Fruit fly (Drosophila melanogaster): ENCODE data around the gene CG31883.

dm6 chr2L:9543871-9544270, 15.6 kb downstream of the CG31883 start, which contains the start of gene CG13113:
- TF ChIP-seq Hr96 (GFP tag; optimal IDR thresholded peaks at IDR 0.05) = no peak
- no peak for TF ChIP-seq CG33017 (tag; optimal IDR thresholded peaks at IDR 0.05)
- TF ChIP-seq CG7101 (tag; optimal IDR thresholded peaks at IDR 0.05) = no peak
- no peak for TF ChIP-seq Crg-1 (GFP tag; optimal IDR thresholded peaks at IDR 0.05)
- no peak for TF ChIP-seq CG11617 (GFP tag; optimal IDR thresholded peaks at IDR 0.05)
- no peak for TF ChIP-seq toe (GFP tag; optimal IDR thresholded peaks at IDR 0.05)
- TF ChIP-seq Mnt (GFP tag; optimal IDR thresholded peaks at IDR 0.05) = no peak
- TF ChIP-seq CG5204 (GFP tag; optimal IDR thresholded peaks at IDR 0.05) = no peak
- no peak for TF ChIP-seq kay (GFP tag; ENCODE audit: borderline replicate concordance)
- TF ChIP-seq pad (GFP tag; optimal IDR thresholded peaks at IDR 0.05) = no peak
- no peak for TF ChIP-seq CG12768 (GFP tag; optimal IDR thresholded peaks at IDR 0.05)

Data from whole organism, adult.